Fruit fly (Drosophila melanogaster) whole organism, embryonic: Measurements from ENCODE around the gene dysf.

Source experiments
- Abd-B ChIP-seq: fragments of 200-800 bp; sonication (Bioruptor generic); optimal IDR thresholded peaks from 2 replicates; lab custom pipeline; 2018; ENCODE audit warnings: missing biosample characterization, mild to moderate bottlenecking, missing genetic modification characterization, moderate library complexity
- Adf1 ChIP-seq: fragments of 200-800 bp; sonication (Bioruptor generic); IDR thresholded peaks from 2 replicates; pipeline ENCODE4 v1.3.6; 2022; ENCODE audit warnings: missing biosample characterization, missing genetic modification characterization
- Antp ChIP-seq: fragments of 200-800 bp; sonication (Bioruptor generic); optimal IDR thresholded peaks from 3 replicates; lab custom pipeline; 2016; ENCODE audit warnings: missing biosample characterization, missing genetic modification characterization
- Atf3 ChIP-seq: fragments of 200-800 bp; sonication (Bioruptor generic); optimal IDR thresholded peaks from 3 replicates; lab custom pipeline; 2016; ENCODE audit warnings: missing biosample characterization, missing genetic modification characterization
- Awh ChIP-seq: fragments of 200-800 bp; sonication (Bioruptor generic); IDR thresholded peaks from 2 replicates; pipeline ENCODE4, ENCODE4 v1.3.6; 2022; ENCODE audit warnings: missing biosample characterization, missing genetic modification characterization
- C15 ChIP-seq: fragments of 200-800 bp; sonication (Bioruptor generic); IDR thresholded peaks from 3 replicates; pipeline ENCODE4 v1.3.6; 2022; ENCODE audit warnings: missing biosample characterization, missing genetic modification characterization
- CG1024 ChIP-seq: fragments of 200-800 bp; sonication (Bioruptor generic); IDR thresholded peaks from 2 replicates; pipeline ENCODE4 v1.3.6; 2022; ENCODE audit warnings: missing biosample characterization, missing genetic modification characterization
- CG12391 ChIP-seq: fragments of 200-800 bp; sonication (Bioruptor generic); optimal IDR thresholded peaks from 3 replicates; lab custom pipeline; 2018; ENCODE audit warnings: missing biosample characterization, mild to moderate bottlenecking, missing genetic modification characterization, moderate library complexity
- CG14860 ChIP-seq: fragments of 200-800 bp; sonication (Bioruptor generic); IDR thresholded peaks from 3 replicates; pipeline ENCODE4 v1.3.6; 2022; ENCODE audit warnings: missing biosample characterization, missing genetic modification characterization; ENCODE audit not compliant: partially characterized antibody
- CG15696 ChIP-seq: fragments of 200-800 bp; sonication (Bioruptor generic); optimal IDR thresholded peaks from 2 replicates; lab custom pipeline; 2019; ENCODE audit warnings: missing biosample characterization, mild to moderate bottlenecking, missing genetic modification characterization, moderate library complexity
- CG1602 ChIP-seq: fragments of 200-800 bp; sonication (Bioruptor generic); optimal IDR thresholded peaks from 3 replicates; lab custom pipeline; 2016; ENCODE audit warnings: missing biosample characterization, missing genetic modification characterization
- CG2678 ChIP-seq: fragments of 200-800 bp; sonication (Bioruptor generic); optimal IDR thresholded peaks from 3 replicates; lab custom pipeline; 2019; ENCODE audit warnings: missing biosample characterization, mild to moderate bottlenecking, missing genetic modification characterization, moderate library complexity
- CG32772 ChIP-seq: fragments of 200-800 bp; sonication (Bioruptor generic); IDR thresholded peaks from 2 replicates; pipeline ENCODE4 v1.3.6; 2022; ENCODE audit warnings: missing biosample characterization, missing genetic modification characterization
- CG33213 ChIP-seq: fragments of 200-800 bp; sonication (Bioruptor generic); optimal IDR thresholded peaks from 3 replicates; lab custom pipeline; 2016; ENCODE audit warnings: missing biosample characterization, missing genetic modification characterization
- CG3847 ChIP-seq: fragments of 200-800 bp; sonication (Bioruptor generic); IDR thresholded peaks from 2 replicates; pipeline ENCODE4 v1.3.6; 2022; ENCODE audit warnings: missing biosample characterization, missing genetic modification characterization
- CG42726 ChIP-seq: fragments of 200-800 bp; sonication (Bioruptor generic); IDR thresholded peaks from 2 replicates; pipeline ENCODE4 v1.3.6; 2022; ENCODE audit warnings: missing biosample characterization, missing genetic modification characterization; ENCODE audit not compliant: partially characterized antibody
- CG6791 ChIP-seq: fragments of 200-800 bp; sonication (Bioruptor generic); IDR thresholded peaks from 3 replicates; pipeline ENCODE4 v1.3.6; 2022; ENCODE audit warnings: missing biosample characterization, missing genetic modification characterization; ENCODE audit not compliant: partially characterized antibody
- CG7556 ChIP-seq: fragments of 200-800 bp; sonication (Bioruptor generic); optimal IDR thresholded peaks from 2 replicates; lab custom pipeline; 2017; ENCODE audit warnings: missing biosample characterization, mild to moderate bottlenecking, missing genetic modification characterization
- CG7987 ChIP-seq: fragments of 200-800 bp; sonication (Bioruptor generic); optimal IDR thresholded peaks from 2 replicates; lab custom pipeline; 2018; ENCODE audit warnings: missing biosample characterization, mild to moderate bottlenecking, missing genetic modification characterization, moderate library complexity
- CG8388 ChIP-seq: fragments of 200-800 bp; sonication (Bioruptor generic); optimal IDR thresholded peaks from 2 replicates; lab custom pipeline; 2019; ENCODE audit warnings: missing biosample characterization, mild to moderate bottlenecking, missing genetic modification characterization, moderate library complexity
- CG8478 ChIP-seq: fragments of >200 bp; optimal IDR thresholded peaks from 2 replicates; lab custom pipeline; 2018
- HLHmδ ChIP-seq: fragments of 200-800 bp; sonication (Bioruptor generic); optimal IDR thresholded peaks from 2 replicates; lab custom pipeline; 2018; ENCODE audit warnings: missing biosample characterization, mild to moderate bottlenecking, missing genetic modification characterization, moderate library complexity
- Hr78 ChIP-seq, 2 experiments: fragments of 200-800 bp in 1 of 2; fragments of >200 bp in 1 of 2; sonication (Bioruptor generic) in 1 of 2; optimal IDR thresholded peaks; 2 replicates each; lab custom pipeline; 2017 to 2019; ENCODE audit warnings: missing biosample characterization in 2 of 2, missing genetic modification characterization in 2 of 2, mild to moderate bottlenecking in 1 of 2, moderate library complexity in 1 of 2
- NC2α ChIP-seq: fragments of 200-800 bp; sonication (Bioruptor generic); optimal IDR thresholded peaks from 2 replicates; lab custom pipeline; 2016; ENCODE audit warnings: missing biosample characterization, missing genetic modification characterization
- NK7.1 ChIP-seq: fragments of 200-800 bp; sonication (Bioruptor generic); optimal IDR thresholded peaks from 3 replicates; lab custom pipeline; 2016; ENCODE audit warnings: missing biosample characterization, missing genetic modification characterization
- Trl ChIP-seq, 3 experiments: fragments of >200 bp in 2 of 3; fragments of 200-800 bp in 1 of 3; sonication (Bioruptor generic) in 1 of 3; optimal IDR thresholded peaks; 2 replicates in 1 of 3; 3 replicates in 2 of 3; lab custom pipeline; 2016 to 2017; ENCODE audit warnings: missing biosample characterization in 1 of 3, missing genetic modification characterization in 1 of 3
- bbx ChIP-seq: fragments of 200-800 bp; sonication (Bioruptor generic); IDR thresholded peaks from 2 replicates; pipeline ENCODE4 v1.3.6; 2022; ENCODE audit warnings: missing biosample characterization, missing genetic modification characterization; ENCODE audit not compliant: partially characterized antibody
- bsh ChIP-seq, 2 experiments: fragments of 200-800 bp; sonication (Bioruptor generic); optimal IDR thresholded peaks; 2 replicates each; lab custom pipeline; 2017 to 2018; ENCODE audit warnings: mild to moderate bottlenecking in 2 of 2, missing biosample characterization in 2 of 2, missing genetic modification characterization in 2 of 2, moderate library complexity in 1 of 2
- cad ChIP-seq: fragments of >200 bp; optimal IDR thresholded peaks from 2 replicates; lab custom pipeline; 2017; ENCODE audit warnings: missing biosample characterization, missing genetic modification characterization
- cg ChIP-seq: fragments of 200-800 bp; sonication (Bioruptor generic); optimal IDR thresholded peaks from 3 replicates; lab custom pipeline; 2019; ENCODE audit warnings: missing biosample characterization, mild to moderate bottlenecking, missing genetic modification characterization, moderate library complexity
- da ChIP-seq: fragments of 200-800 bp; sonication (Bioruptor generic); optimal IDR thresholded peaks from 2 replicates; lab custom pipeline; 2016; ENCODE audit warnings: missing biosample characterization, missing genetic modification characterization
- dpn ChIP-seq, 2 experiments: fragments of 200-800 bp; sonication (Bioruptor generic); optimal IDR thresholded peaks; 3 replicates each; lab custom pipeline; 2016; ENCODE audit warnings: missing biosample characterization in 2 of 2, missing genetic modification characterization in 2 of 2
- eve ChIP-seq, 2 experiments: fragments of >200 bp; optimal IDR thresholded peaks; 2 replicates each; lab custom pipeline; 2017; ENCODE audit warnings: missing biosample characterization in 2 of 2, missing genetic modification characterization in 2 of 2
- fd102C ChIP-seq: fragments of 200-800 bp; sonication (Bioruptor generic); optimal IDR thresholded peaks from 2 replicates; lab custom pipeline; 2018; ENCODE audit warnings: missing biosample characterization, mild to moderate bottlenecking, missing genetic modification characterization, moderate library complexity
- fd3F ChIP-seq: fragments of 200-800 bp; sonication (Bioruptor generic); optimal IDR thresholded peaks from 2 replicates; lab custom pipeline; 2018; ENCODE audit warnings: missing biosample characterization, mild to moderate bottlenecking, missing genetic modification characterization, moderate library complexity
- fd96Cb ChIP-seq: fragments of 200-800 bp; sonication (Bioruptor generic); optimal IDR thresholded peaks from 2 replicates; lab custom pipeline; 2018; ENCODE audit warnings: missing biosample characterization, mild to moderate bottlenecking, missing genetic modification characterization, moderate library complexity
- gce ChIP-seq: fragments of 200-800 bp; sonication (Bioruptor generic); IDR thresholded peaks from 3 replicates; pipeline ENCODE4 v1.3.6; 2022; ENCODE audit warnings: missing biosample characterization, missing genetic modification characterization
- jigr1 ChIP-seq: fragments of 200-800 bp; sonication (Bioruptor generic); IDR thresholded peaks from 3 replicates; pipeline ENCODE4 v1.3.6; 2022; ENCODE audit warnings: missing biosample characterization, missing genetic modification characterization
- lab ChIP-seq: fragments of 200-800 bp; sonication (Bioruptor generic); optimal IDR thresholded peaks from 3 replicates; lab custom pipeline; 2017; ENCODE audit warnings: missing biosample characterization, missing genetic modification characterization, mild to moderate bottlenecking, moderate library complexity, missing genetic modification reagents
- lov ChIP-seq, 2 experiments: fragments of 200-800 bp in 1 of 2; fragments of >200 bp in 1 of 2; sonication (Bioruptor generic) in 1 of 2; IDR thresholded peaks in 1 of 2; optimal IDR thresholded peaks in 1 of 2; 2 replicates in 1 of 2; 3 replicates in 1 of 2; pipeline versions ENCODE4 v1.3.6 to Lab custom; 2017 to 2022; ENCODE audit warnings: missing biosample characterization in 1 of 2, missing genetic modification characterization in 1 of 2
- nmo ChIP-seq: fragments of 200-800 bp; sonication (Bioruptor generic); optimal IDR thresholded peaks from 2 replicates; lab custom pipeline; 2018; ENCODE audit warnings: missing biosample characterization, mild to moderate bottlenecking, missing genetic modification characterization, moderate library complexity
- pan ChIP-seq, 4 experiments: fragments of >200 bp in 3 of 4; fragments of 200-800 bp in 1 of 4; sonication (Bioruptor generic) in 1 of 4; optimal IDR thresholded peaks in 3 of 4; IDR thresholded peaks in 1 of 4; 2 replicates each; pipeline versions ENCODE4 v1.3.6 to Lab custom; 2017 to 2022; ENCODE audit warnings: missing biosample characterization in 2 of 4, missing genetic modification characterization in 2 of 4, mixed read lengths in 1 of 4
- pita ChIP-seq: fragments of 200-800 bp; sonication (Bioruptor generic); optimal IDR thresholded peaks from 2 replicates; lab custom pipeline; 2017; ENCODE audit warnings: missing biosample characterization, mild to moderate bottlenecking, missing genetic modification characterization
- ranshi ChIP-seq: fragments of 200-800 bp; sonication (Bioruptor generic); IDR thresholded peaks from 2 replicates; pipeline ENCODE4 v1.3.6; 2022; ENCODE audit warnings: missing biosample characterization, missing genetic modification characterization
- tio ChIP-seq: fragments of 200-800 bp; sonication (Bioruptor generic); optimal IDR thresholded peaks from 2 replicates; lab custom pipeline; 2017; ENCODE audit warnings: missing biosample characterization, missing genetic modification characterization, inconsistent platforms
- vfl ChIP-seq: fragments of 200-800 bp; sonication (Bioruptor generic); optimal IDR thresholded peaks from 2 replicates; lab custom pipeline; 2016; ENCODE audit warnings: missing biosample characterization, missing genetic modification characterization
- zen2 ChIP-seq: fragments of 200-800 bp; sonication (Bioruptor generic); IDR thresholded peaks from 3 replicates; pipeline ENCODE4 v1.3.6; 2022; ENCODE audit warnings: missing biosample characterization, missing genetic modification characterization; ENCODE audit not compliant: partially characterized antibody

dysf gene

dm6 chr3R:26117465-26118081, 19.1 kb upstream of the dysf start (continued):
- peak; percentile 31 to 37 for TF ChIP-seq Trl (optimal IDR thresholded peaks at IDR 0.05; lab: Kevin White, UChicago)
- TF ChIP-seq Trl (GFP tag; optimal IDR thresholded peaks at IDR 0.05; lab: Kevin White, UChicago) = peak; percentile 25
- TF ChIP-seq CG14860 (GFP tag; lab: Robert Waterston, UW) = no peak
- peak; percentile 39 for TF ChIP-seq fd3F (GFP tag; lab: Kevin White, UChicago)
- peak; percentile 48; the same call in 1 of the 2 replicates for TF ChIP-seq CG3847 (GFP tag; lab: Robert Waterston, UW)
- peak in 1 of 2 experiments; percentile 52 for TF ChIP-seq dpn (GFP tag; optimal IDR thresholded peaks at IDR 0.05; lab: Kevin White, UChicago)
- peak; percentile 41; the same call in 1 of the 2 replicates for TF ChIP-seq CG32772 (GFP tag; lab: Robert Waterston, UW)
- peak; percentile 14 for TF ChIP-seq CG1602
- no peak for TF ChIP-seq CG42726
- TF ChIP-seq Antp = peak; percentile 26
- no peak for TF ChIP-seq Atf3 (GFP tag; lab: Kevin White, UChicago)
- peak; percentile 79 for TF ChIP-seq CG7556
- TF ChIP-seq CG6791 (GFP tag; lab: Robert Waterston, UW) = no peak
- TF ChIP-seq lab = peak; percentile 63
- 0 out of 2 replicates have a peak, but pooled peaks have one; percentile 23 for TF ChIP-seq CG1024 (GFP tag; lab: Robert Waterston, UW)
- no peak for TF ChIP-seq CG8478 (lab: Kevin White, UChicago)
- TF ChIP-seq CG12391 (tag; lab: Kevin White, UChicago) = peak; percentile 51
- no peak for TF ChIP-seq vfl (GFP tag; lab: Kevin White, UChicago)
- peak; percentile 18 for TF ChIP-seq tio (GFP tag; lab: Kevin White, UChicago)
- TF ChIP-seq cad (GFP tag; lab: Kevin White, UChicago) = no peak
- TF ChIP-seq CG15696 (tag; lab: Kevin White, UChicago) = no peak
- peak; percentile 76 for TF ChIP-seq Awh (GFP tag; lab: Robert Waterston, UW)
- no peak; the same call in 1 of the 2 replicates for TF ChIP-seq bbx (GFP tag; lab: Robert Waterston, UW)
- no peak for TF ChIP-seq NK7.1 (GFP tag; lab: Kevin White, UChicago)
- no peak for TF ChIP-seq CG33213 (GFP tag; lab: Kevin White, UChicago)
- TF ChIP-seq da (GFP tag; lab: Kevin White, UChicago) = no peak
- TF ChIP-seq bsh (GFP tag; optimal IDR thresholded peaks at IDR 0.05; lab: Kevin White, UChicago) = peak in 1 of 2 experiments; percentile 54
- TF ChIP-seq eve (GFP tag; optimal IDR thresholded peaks at IDR 0.05; lab: Kevin White, UChicago) = no peak
- TF ChIP-seq nmo (GFP tag; lab: Kevin White, UChicago) = peak; percentile 50
- peak; percentile 38; the same call in 1 of the 2 replicates for TF ChIP-seq ranshi (GFP tag; lab: Robert Waterston, UW)
- no peak for TF ChIP-seq pita (GFP tag; lab: Kevin White, UChicago)
- TF ChIP-seq Abd-B (GFP tag; lab: Kevin White, UChicago) = peak; percentile 4
- no peak for TF ChIP-seq lov (optimal IDR thresholded peaks at IDR 0.05; lab: Kevin White, UChicago)
- no peak for TF ChIP-seq lov (GFP tag; IDR thresholded peaks at IDR 0.05; lab: Robert Waterston, UW)
- TF ChIP-seq fd96Cb = peak; percentile 45
- no peak for TF ChIP-seq C15 (GFP tag; lab: Robert Waterston, UW)
- peak; percentile 31 for TF ChIP-seq Adf1 (GFP tag; lab: Robert Waterston, UW)
- TF ChIP-seq CG8388 (GFP tag; lab: Kevin White, UChicago) = peak; percentile 39
- TF ChIP-seq jigr1 = no peak
- no peak for TF ChIP-seq zen2 (GFP tag; lab: Robert Waterston, UW)
- TF ChIP-seq cg (GFP tag; lab: Kevin White, UChicago) = peak; percentile 83
- peak; percentile 80 for TF ChIP-seq CG2678
- peak; percentile 19 for TF ChIP-seq CG7987
- TF ChIP-seq Hr78 (GFP tag; optimal IDR thresholded peaks at IDR 0.05; lab: Kevin White, UChicago) = no peak
- no peak for TF ChIP-seq NC2α (GFP tag; lab: Kevin White, UChicago)
- no peak for TF ChIP-seq gce (GFP tag; lab: Robert Waterston, UW)
- no peak for TF ChIP-seq fd102C
- no peak for TF ChIP-seq pan (optimal IDR thresholded peaks at IDR 0.05; lab: Kevin White, UChicago)
- peak in 1 of 2 experiments; percentile 57 for TF ChIP-seq pan (GFP tag; optimal IDR thresholded peaks at IDR 0.05 in 1 of 2, IDR thresholded peaks at IDR 0.05 in 1 of 2)
- no peak for TF ChIP-seq HLHmδ
